Worm (Caenorhabditis elegans) whole organism, L3 larva: Measurements from ENCODE around the gene sre-14.

Experiments used
- ceh-16 ChIP-seq: sonication (generic microtip); optimal IDR thresholded peaks from 2 replicates; lab custom pipeline; 2017; ENCODE audit warnings: missing biosample characterization, missing genetic modification characterization
- ceh-28 ChIP-seq: fragments of 150-350 bp; optimal IDR thresholded peaks from 2 replicates; lab custom pipeline; 2014; ENCODE audit warnings: missing biosample characterization, missing genetic modification reagents, missing genetic modification characterization
- daf-12 ChIP-seq: fragments of 150-350 bp; optimal IDR thresholded peaks from 2 replicates; lab custom pipeline; 2014; ENCODE audit warnings: missing biosample characterization, missing genetic modification reagents, missing genetic modification characterization
- egl-5 ChIP-seq: fragments of 150-350 bp; optimal IDR thresholded peaks from 2 replicates; lab custom pipeline; 2017; ENCODE audit warnings: missing biosample characterization, missing genetic modification reagents, missing genetic modification characterization, inconsistent platforms
- elt-1 ChIP-seq: fragments of 150-350 bp; optimal IDR thresholded peaks from 2 replicates; lab custom pipeline; 2014; ENCODE audit warnings: missing biosample characterization, missing genetic modification characterization
- elt-2 ChIP-seq: sonication (generic microtip); optimal IDR thresholded peaks from 2 replicates; lab custom pipeline; 2016; ENCODE audit warnings: missing genetic modification reagents, mild to moderate bottlenecking, missing genetic modification characterization, missing compliant biosample characterization
- eor-1 ChIP-seq, 2 experiments: fragments of 150-350 bp; optimal IDR thresholded peaks; 2 replicates each; lab custom pipeline; 2014 to 2018; ENCODE audit warnings: missing biosample characterization in 2 of 2, missing genetic modification characterization in 2 of 2
- fkh-10 ChIP-seq: sonication (generic microtip); optimal IDR thresholded peaks from 2 replicates; lab custom pipeline; 2017; ENCODE audit warnings: missing biosample characterization, missing genetic modification reagents, missing genetic modification characterization
- hmg-11 ChIP-seq: sonication (generic microtip); optimal IDR thresholded peaks from 2 replicates; lab custom pipeline; 2016; ENCODE audit warnings: missing genetic modification characterization, missing compliant biosample characterization
- jun-1 ChIP-seq: fragments of 150-350 bp; optimal IDR thresholded peaks from 2 replicates; lab custom pipeline; 2014; ENCODE audit warnings: missing biosample characterization, missing genetic modification reagents, missing genetic modification characterization
- lin-15B ChIP-seq: fragments of 150-350 bp; optimal IDR thresholded peaks from 2 replicates; lab custom pipeline; 2014; ENCODE audit warnings: missing biosample characterization, missing genetic modification characterization
- lsy-12 ChIP-seq: sonication (generic microtip); optimal IDR thresholded peaks from 2 replicates; lab custom pipeline; 2016; ENCODE audit warnings: mild to moderate bottlenecking, missing genetic modification characterization, missing compliant biosample characterization
- mdl-1 ChIP-seq: fragments of 150-350 bp; optimal IDR thresholded peaks from 2 replicates; lab custom pipeline; 2014; ENCODE audit warnings: missing biosample characterization, missing genetic modification characterization
- mml-1 ChIP-seq: fragments of 150-350 bp; sonication (generic microtip); optimal IDR thresholded peaks from 3 replicates; lab custom pipeline; 2014; ENCODE audit warnings: missing biosample characterization, missing genetic modification characterization
- nfya-1 ChIP-seq: sonication (generic microtip); optimal IDR thresholded peaks from 2 replicates; lab custom pipeline; 2017; ENCODE audit warnings: missing genetic modification characterization, mild to moderate bottlenecking, missing compliant biosample characterization, antibody characterized with exemption, moderate library complexity; ENCODE audit not compliant: insufficient read depth
- nhr-23 ChIP-seq: fragments of 150-350 bp; optimal IDR thresholded peaks from 2 replicates; lab custom pipeline; 2014; ENCODE audit warnings: missing biosample characterization, missing genetic modification reagents, missing genetic modification characterization
- nhr-43 ChIP-seq: sonication (generic microtip); optimal IDR thresholded peaks from 2 replicates; lab custom pipeline; 2016; ENCODE audit warnings: mild to moderate bottlenecking, missing genetic modification characterization, missing compliant biosample characterization; ENCODE audit not compliant: poor library complexity, severe bottlenecking
- nhr-77 ChIP-seq: fragments of 150-350 bp; optimal IDR thresholded peaks from 2 replicates; lab custom pipeline; 2014; ENCODE audit warnings: missing biosample characterization, missing genetic modification characterization
- pha-4 ChIP-seq: fragments of 150-350 bp; optimal IDR thresholded peaks from 2 replicates; lab custom pipeline; 2014; ENCODE audit warnings: missing biosample characterization, missing genetic modification reagents, missing genetic modification characterization
- pqm-1 ChIP-seq: fragments of 150-350 bp; optimal IDR thresholded peaks from 2 replicates; lab custom pipeline; 2017; ENCODE audit warnings: missing biosample characterization, missing genetic modification characterization, inconsistent platforms
- sea-2 ChIP-seq: fragments of 150-350 bp; sonication (generic microtip); optimal IDR thresholded peaks from 4 replicates; lab custom pipeline; 2014; ENCODE audit warnings: missing biosample characterization, missing genetic modification reagents, missing genetic modification characterization
- skn-1 ChIP-seq: fragments of 150-350 bp; optimal IDR thresholded peaks from 2 replicates; lab custom pipeline; 2014; ENCODE audit warnings: missing biosample characterization, missing genetic modification characterization
- snpc-4 ChIP-seq: fragments of 150-350 bp; optimal IDR thresholded peaks from 2 replicates; lab custom pipeline; 2014; ENCODE audit warnings: missing biosample characterization, missing genetic modification characterization
- unc-39 ChIP-seq: sonication (generic microtip); optimal IDR thresholded peaks from 4 replicates; lab custom pipeline; 2017; ENCODE audit warnings: missing biosample characterization, missing genetic modification characterization
- unc-62 ChIP-seq: fragments of 150-350 bp; sonication (generic microtip); optimal IDR thresholded peaks from 4 replicates; lab custom pipeline; 2014; ENCODE audit warnings: missing biosample characterization, missing genetic modification reagents, missing genetic modification characterization
- zag-1 ChIP-seq: fragments of 150-350 bp; optimal IDR thresholded peaks from 2 replicates; lab custom pipeline; 2014; ENCODE audit warnings: missing biosample characterization, missing genetic modification characterization
- ztf-11 ChIP-seq: fragments of 150-350 bp; optimal IDR thresholded peaks from 2 replicates; lab custom pipeline; 2014; ENCODE audit warnings: missing biosample characterization, missing genetic modification characterization
- ztf-4 ChIP-seq: fragments of 150-350 bp; optimal IDR thresholded peaks from 2 replicates; lab custom pipeline; 2014; ENCODE audit warnings: missing biosample characterization, missing genetic modification characterization

sre-14 gene

DNA sequence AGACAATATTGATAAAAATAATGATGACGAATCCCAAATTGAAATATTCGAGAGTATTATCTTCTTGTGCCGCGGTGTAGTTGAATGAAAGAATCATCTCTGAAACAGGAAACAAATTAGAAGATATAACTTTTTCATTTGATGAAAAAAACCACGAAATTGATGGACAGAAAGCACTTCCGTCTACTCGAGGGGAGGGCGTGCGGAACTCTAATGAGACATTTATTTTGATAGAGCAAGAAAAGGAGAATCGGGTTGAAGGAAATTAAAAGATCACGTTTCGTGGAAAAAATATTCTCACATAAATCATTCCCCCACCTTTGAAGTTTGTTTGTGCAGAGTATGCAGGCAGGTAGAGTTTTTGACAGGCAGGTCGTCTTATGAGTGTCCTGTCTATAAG is at the start of gene sre-14:
Gene sre-14 (minus strand): TSS at position 101 of the 400 bp plus-strand sequence.
- TF ChIP-seq hmg-11 (tag; lab: Kevin White, UChicago), result no peak
- TF ChIP-seq nhr-43, result no peak
- TF ChIP-seq zag-1 (tag; lab: Kevin White, UChicago), result no peak
- TF ChIP-seq pqm-1 (tag; lab: Kevin White, UChicago), result no peak

DNA sequence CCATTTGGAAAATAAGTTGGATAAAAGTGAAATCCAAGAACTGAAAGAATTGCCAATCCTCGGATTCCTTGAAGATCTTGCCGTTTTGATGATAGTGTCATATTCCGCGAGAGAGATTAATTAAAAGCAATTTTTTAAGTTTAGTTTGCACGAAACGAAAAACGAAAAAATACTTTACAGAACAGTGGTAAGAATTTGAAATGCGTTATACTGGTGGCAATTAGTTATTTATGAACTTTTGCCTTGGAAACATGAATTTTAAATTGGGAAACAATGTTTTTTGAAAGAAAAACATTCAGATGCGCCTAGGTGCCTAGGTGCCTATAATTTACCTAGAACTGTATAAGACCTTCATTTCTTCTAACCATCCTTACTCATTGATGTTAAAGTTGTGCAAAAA is 46.5 kb upstream of the sre-14 start, which contains the start of gene oac-57:
Gene oac-57 (minus strand): TSS at position 101 of the 400 bp plus-strand sequence.
- no peak for TF ChIP-seq elt-1 (tag; lab: Kevin White, UChicago)
- TF ChIP-seq skn-1, result no peak
- no peak for TF ChIP-seq ztf-11 (tag; lab: Kevin White, UChicago)
- no peak for TF ChIP-seq fkh-10
- no peak for TF ChIP-seq ztf-4 (tag; lab: Kevin White, UChicago)
- no peak for TF ChIP-seq nhr-77
- TF ChIP-seq nfya-1, result no peak
- no peak for TF ChIP-seq unc-39 (tag; lab: Kevin White, UChicago)
- TF ChIP-seq lin-15B (tag; lab: Kevin White, UChicago), result no peak
- TF ChIP-seq jun-1 (tag; lab: Kevin White, UChicago), result no peak
- no peak for TF ChIP-seq egl-5 (tag; lab: Kevin White, UChicago)

DNA sequence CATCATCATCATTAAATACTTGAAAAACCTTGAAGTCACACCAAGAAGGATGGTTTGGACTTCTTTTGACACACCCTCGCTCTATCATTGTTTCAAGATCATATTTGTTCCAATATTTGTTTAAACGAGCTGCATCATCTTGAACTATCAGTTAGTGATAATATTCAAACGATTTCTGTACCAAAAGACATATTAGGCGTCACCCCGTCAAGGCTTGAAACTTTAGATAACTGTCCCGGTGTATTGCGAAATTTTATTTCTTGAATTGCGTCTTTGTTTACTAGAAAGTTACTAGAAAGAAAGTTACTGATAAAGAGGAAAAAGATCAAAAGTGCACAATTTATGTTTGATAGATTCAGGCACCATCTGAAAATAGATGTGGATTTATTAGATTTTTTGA is 44.7 kb upstream of the sre-14 start:
- TF ChIP-seq skn-1 (peak; percentile 1), elt-2 (tag; lab: Kevin White, UChicago) (peak; percentile 87), snpc-4 (tag; lab: Kevin White, UChicago) (no peak), pha-4 (tag; lab: Kevin White, UChicago) (peak; percentile 73), eor-1 (tag; optimal IDR thresholded peaks at IDR 0.05; lab: Kevin White, UChicago) (no peak), pqm-1 (tag; lab: Kevin White, UChicago) (peak; percentile 78)
- TF ChIP-seq, all 47 proteins: peak for 4

DNA sequence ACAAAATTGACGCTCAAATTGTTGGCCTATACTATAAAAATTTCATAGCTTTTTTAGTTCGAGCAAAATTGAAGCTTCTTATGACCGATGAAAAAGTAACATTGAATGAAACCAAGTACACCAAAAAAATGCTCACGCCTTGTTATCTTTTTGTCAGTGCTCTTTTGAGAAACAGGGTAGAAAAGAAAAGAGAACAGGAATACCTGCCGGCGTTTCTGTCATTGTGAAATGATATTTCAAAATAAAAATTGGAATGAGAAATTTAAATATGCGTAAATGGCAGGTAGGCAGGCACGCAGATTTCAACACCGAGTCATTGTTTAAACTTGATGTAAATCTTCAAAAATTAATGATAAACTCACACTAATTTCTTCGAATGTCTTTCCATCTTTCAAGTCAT is 43.5 kb upstream of the sre-14 start:
- no peak for TF ChIP-seq sea-2 (GFP tag; lab: Kevin White, UChicago)
- TF ChIP-seq elt-2 (tag; lab: Kevin White, UChicago), result peak; percentile 17

DNA sequence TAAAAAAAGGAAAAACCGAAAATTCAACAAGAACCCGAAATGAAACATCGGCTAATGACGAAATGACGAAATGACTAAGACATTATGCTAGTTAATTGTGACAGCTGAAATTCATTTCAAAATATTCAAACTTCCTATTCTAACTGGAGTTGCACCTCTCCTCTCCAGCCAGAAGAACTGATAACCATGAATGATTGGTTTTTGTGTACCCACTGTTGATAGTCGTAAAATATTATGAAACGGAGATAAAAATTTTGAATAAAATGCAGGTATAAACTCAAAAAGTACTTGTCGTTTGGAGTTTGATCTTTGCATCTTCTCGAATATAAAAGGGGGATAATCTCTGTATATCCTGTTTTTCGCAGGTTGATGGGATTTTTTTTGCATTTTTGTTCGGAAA is 41.6 kb upstream of the sre-14 start:
- TF ChIP-seq elt-2 (tag; lab: Kevin White, UChicago) (peak; percentile 76), lsy-12 (tag; lab: Kevin White, UChicago) (no peak), pqm-1 (tag; lab: Kevin White, UChicago) (peak; percentile 55), pha-4 (tag; lab: Kevin White, UChicago) (peak; percentile 16)

DNA sequence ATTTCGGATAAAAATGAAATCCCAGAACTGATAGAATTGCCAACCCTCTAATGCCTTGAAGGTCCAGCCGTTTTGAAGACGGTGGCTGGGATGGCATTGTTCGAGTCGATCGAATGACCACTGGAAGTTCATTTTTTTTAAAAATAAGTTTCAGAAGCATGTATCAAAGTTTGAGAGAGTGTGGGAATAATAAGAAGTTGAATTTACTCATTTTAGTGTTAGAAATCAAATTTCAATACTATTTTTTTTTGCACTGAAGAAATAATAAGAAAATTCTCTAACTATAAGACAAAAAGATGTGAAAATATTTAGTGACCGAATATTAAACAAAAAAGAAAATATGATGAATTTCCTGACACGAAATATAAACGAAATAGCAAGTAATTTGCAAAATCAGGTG is 39.9 kb upstream of the sre-14 start, which contains the start of gene oac-59:
Gene oac-59 (minus strand): TSS at position 101 of the 400 bp plus-strand sequence.
- no peak for TF ChIP-seq nhr-23
- no peak for TF ChIP-seq zag-1 (tag; lab: Kevin White, UChicago)
- TF ChIP-seq snpc-4 (tag; lab: Kevin White, UChicago), result no peak
- TF ChIP-seq unc-62 (GFP tag; lab: Kevin White, UChicago), result no peak
- TF ChIP-seq ztf-11 (tag; lab: Kevin White, UChicago), result no peak
- TF ChIP-seq ceh-28 (tag; lab: Kevin White, UChicago), result no peak
- TF ChIP-seq ceh-16 (tag; lab: Kevin White, UChicago), result no peak
- TF ChIP-seq, all 47 proteins: peak for 0

DNA sequence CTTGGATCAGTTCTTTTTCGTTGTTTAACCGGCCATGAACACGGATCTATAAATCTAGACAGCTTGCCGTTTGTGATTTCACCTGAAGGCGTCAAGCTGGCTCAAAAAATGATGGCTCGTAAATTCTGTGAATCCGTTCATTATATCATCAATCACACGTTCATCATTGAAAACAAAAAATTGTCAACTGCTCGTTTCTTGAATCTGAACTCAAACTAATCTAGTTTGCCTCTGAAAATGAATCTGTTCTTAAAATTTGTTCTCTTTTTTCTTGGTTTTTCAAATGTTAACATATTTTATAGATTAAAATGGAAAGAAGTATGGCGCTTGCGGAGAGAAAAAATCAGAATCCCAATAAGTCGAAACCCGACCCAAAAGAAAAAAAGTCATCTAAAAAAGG is 29.5 kb upstream of the sre-14 start, which contains the start of gene C42C1.8:
Gene C42C1.8 (plus strand): TSS at position 301 of the 400 bp plus-strand sequence.
- TF ChIP-seq mdl-1 (tag; lab: Kevin White, UChicago), result no peak
- TF ChIP-seq snpc-4 (tag; lab: Kevin White, UChicago), result no peak
- no peak for TF ChIP-seq nhr-77
- TF ChIP-seq mml-1 (tag; lab: Kevin White, UChicago), result no peak

DNA sequence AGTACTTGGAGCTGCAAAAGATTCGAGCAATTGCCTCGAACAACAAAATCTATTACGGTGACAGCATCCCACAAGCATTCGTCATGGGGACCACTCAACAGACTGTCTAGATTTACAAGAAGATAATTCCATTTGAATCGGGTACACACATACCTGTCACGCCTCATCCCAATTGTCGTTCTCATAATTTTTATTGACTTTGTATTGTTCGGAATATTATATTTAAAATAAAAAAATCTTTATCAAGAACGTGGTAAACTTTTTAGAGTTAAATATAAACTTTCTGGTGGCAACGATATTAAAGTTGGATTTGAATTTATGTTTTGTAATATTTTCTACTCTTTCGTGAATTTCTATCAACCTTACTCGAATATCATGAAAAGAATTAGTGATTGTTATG is 27.9 kb upstream of the sre-14 start, which contains the start of gene C42C1.9:
Gene C42C1.9 (plus strand): TSS at position 301 of the 400 bp plus-strand sequence.
- TF ChIP-seq daf-12 (tag; lab: Kevin White, UChicago) (no peak), pha-4 (tag; lab: Kevin White, UChicago) (no peak)
